Fruit fly (Drosophila melanogaster): ENCODE measurements around the gene CG14834.
A peak's percentile ranks its signal among the peaks of the same experiment; 100 is the strongest.

The CG14834 gene

DNA sequence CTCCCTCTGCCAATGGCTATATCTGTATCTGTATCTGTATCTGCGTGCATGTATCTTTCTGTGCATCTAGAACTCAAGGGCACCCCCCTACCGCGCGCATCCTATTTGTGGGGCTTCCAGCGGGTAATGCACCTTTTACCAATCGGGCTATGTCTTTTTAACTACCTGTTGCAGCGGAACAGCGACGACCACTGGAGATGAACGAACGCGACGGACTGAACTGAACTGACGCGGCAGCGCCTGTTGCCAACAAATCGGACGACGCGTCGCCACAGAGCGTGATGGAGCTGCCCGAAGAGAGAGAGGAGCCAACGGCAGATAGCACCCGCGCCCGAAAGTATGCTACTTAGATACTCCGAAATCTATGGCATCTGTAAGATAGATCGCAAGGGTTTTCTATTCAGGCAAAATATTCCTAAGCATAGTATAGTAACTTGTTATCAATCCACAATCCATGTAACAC lies 1.9 kb downstream of the CG14834 start, which contains the start of gene Cln7 (continued):
- TF ChIP-seq CG10431 (GFP tag; optimal IDR thresholded peaks at IDR 0.05), result peak; percentile 21
- peak; percentile 43 for TF ChIP-seq gcm (GFP tag; optimal IDR thresholded peaks at IDR 0.05)
- no peak for TF ChIP-seq CG31388 (GFP tag; optimal IDR thresholded peaks at IDR 0.05)
- TF ChIP-seq fd64A (GFP tag; optimal IDR thresholded peaks at IDR 0.05), result peak; percentile 29
- 0 out of 2 replicates have a peak, but pooled peaks have one; percentile 9 for TF ChIP-seq CG4360 (GFP tag; IDR thresholded peaks at IDR 0.05)
- no peak for TF ChIP-seq CG17802 (tag; optimal IDR thresholded peaks at IDR 0.05)
- TF ChIP-seq jing (GFP tag; optimal IDR thresholded peaks at IDR 0.05), result no peak
- peak; percentile 30 for TF ChIP-seq Side (GFP tag; optimal IDR thresholded peaks at IDR 0.05)
- TF ChIP-seq bigmax (GFP tag; optimal IDR thresholded peaks at IDR 0.05), result peak; percentile 59
- no peak for TF ChIP-seq bcd (GFP tag; optimal IDR thresholded peaks at IDR 0.05)
- no peak for TF ChIP-seq stwl (tag; optimal IDR thresholded peaks at IDR 0.05)
- TF ChIP-seq CG2120 (GFP tag; optimal IDR thresholded peaks at IDR 0.05), result peak; percentile 2
- TF ChIP-seq B-H2 (GFP tag; optimal IDR thresholded peaks at IDR 0.05), result peak; percentile 65
- TF ChIP-seq bbx (GFP tag; IDR thresholded peaks at IDR 0.05; ENCODE audit: partially characterized antibody), result peak; percentile 62
- no peak for TF ChIP-seq ham (GFP tag; IDR thresholded peaks at IDR 0.05)
- TF ChIP-seq chm (GFP tag; IDR thresholded peaks at IDR 0.05), result peak; percentile 79
- TF ChIP-seq CG14710 (tag; optimal IDR thresholded peaks at IDR 0.05), result peak; percentile 20
- TF ChIP-seq CG7357 (GFP tag; IDR thresholded peaks at IDR 0.05), result no peak
- TF ChIP-seq nmo (GFP tag; optimal IDR thresholded peaks at IDR 0.05), result no peak
- TF ChIP-seq CG10147 (GFP tag; optimal IDR thresholded peaks at IDR 0.05), result peak; percentile 42
- no peak for TF ChIP-seq CG1233 (GFP tag; optimal IDR thresholded peaks at IDR 0.05)
- TF ChIP-seq lilli (GFP tag; optimal IDR thresholded peaks at IDR 0.05), result no peak
- TF ChIP-seq grn (GFP tag; optimal IDR thresholded peaks at IDR 0.05), result peak; percentile 80
- TF ChIP-seq CG7372 (GFP tag; IDR thresholded peaks at IDR 0.05), result no peak
- no peak for TF ChIP-seq hkb (optimal IDR thresholded peaks at IDR 0.05)
- peak; percentile 58 for TF ChIP-seq hkb (GFP tag; IDR thresholded peaks at IDR 0.05)
- no peak; the same call in 2 of the 3 replicates for TF ChIP-seq ken (GFP tag; IDR thresholded peaks at IDR 0.05)
- TF ChIP-seq peb (GFP tag; IDR thresholded peaks at IDR 0.05), result no peak
- no peak for TF ChIP-seq Usf (GFP tag; optimal IDR thresholded peaks at IDR 0.05)
- peak; percentile 28 for TF ChIP-seq YL-1 (GFP tag; optimal IDR thresholded peaks at IDR 0.05)
- TF ChIP-seq fd96Cb (tag; optimal IDR thresholded peaks at IDR 0.05), result no peak
- TF ChIP-seq CG3281 (GFP tag; optimal IDR thresholded peaks at IDR 0.05), result peak; percentile 64
- TF ChIP-seq Dad (GFP tag; optimal IDR thresholded peaks at IDR 0.05), result no peak
- TF ChIP-seq unc-4 (GFP tag; IDR thresholded peaks at IDR 0.05; ENCODE audit: partially characterized antibody), result peak; percentile 44
- peak; percentile 67; the same call in 2 of the 3 replicates for TF ChIP-seq Opbp (GFP tag; IDR thresholded peaks at IDR 0.05; ENCODE audit: partially characterized antibody)
- peak; percentile 38; the same call in 1 of the 2 replicates for TF ChIP-seq Bgb (GFP tag; IDR thresholded peaks at IDR 0.05; ENCODE audit: partially characterized antibody)
- no peak for TF ChIP-seq Dek (tag; optimal IDR thresholded peaks at IDR 0.05)
- peak; percentile 92 for TF ChIP-seq Jarid2 (GFP tag; optimal IDR thresholded peaks at IDR 0.05)
- peak; percentile 87; the same call in 2 of the 4 replicates for TF ChIP-seq chinmo (GFP tag; IDR thresholded peaks at IDR 0.05; ENCODE audit: partially characterized antibody)
- no peak for TF ChIP-seq CG15073 (GFP tag; optimal IDR thresholded peaks at IDR 0.05)
- peak; percentile 66 for TF ChIP-seq CG13296 (GFP tag; optimal IDR thresholded peaks at IDR 0.05)
- no peak for TF ChIP-seq CG11247 (GFP tag; IDR thresholded peaks at IDR 0.05)
- TF ChIP-seq CG2712 (tag; optimal IDR thresholded peaks at IDR 0.05), result peak; percentile 56
- TF ChIP-seq sens-2 (GFP tag; IDR thresholded peaks at IDR 0.05), result no peak
- no peak for TF ChIP-seq emc (GFP tag; optimal IDR thresholded peaks at IDR 0.05)
- no peak for TF ChIP-seq CG17612 (GFP tag; IDR thresholded peaks at IDR 0.05)
- peak; percentile 57; the same call in 1 of the 2 replicates for TF ChIP-seq stc (GFP tag; IDR thresholded peaks at IDR 0.05)
- TF ChIP-seq Dip3 (GFP tag; optimal IDR thresholded peaks at IDR 0.05), result no peak
- peak; percentile 70 for TF ChIP-seq Nf-YB (GFP tag; optimal IDR thresholded peaks at IDR 0.05)
- TF ChIP-seq CG15514 (GFP tag; optimal IDR thresholded peaks at IDR 0.05), result peak; percentile 51
- no peak for TF ChIP-seq toy (GFP tag; IDR thresholded peaks at IDR 0.05)
